Worm (Caenorhabditis elegans) whole organism, L4/young adult: Measurements from ENCODE around the gene bath-19.

Experiments used
- W03F9.2 ChIP-seq: fragments of 150-350 bp; optimal IDR thresholded peaks from 2 replicates; lab custom pipeline; 2014; ENCODE audit warnings: missing biosample characterization, missing genetic modification characterization
- dao-5 ChIP-seq: sonication (generic microtip); optimal IDR thresholded peaks from 2 replicates; lab custom pipeline; 2016; ENCODE audit warnings: missing genotype, missing genetic modification characterization, moderate library complexity, missing compliant biosample characterization
- him-1 ChIP-seq: sonication (generic microtip); optimal IDR thresholded peaks from 2 replicates; lab custom pipeline; 2016; ENCODE audit warnings: missing genotype, missing genetic modification reagents, missing genetic modification characterization, missing compliant biosample characterization

bath-19 gene

ce11 chrII:1996237-1996636 lies 43.0 kb downstream of the bath-19 start, which contains the start of gene math-20:
Gene math-20, plus strand, starts transcription at chrII:1996537.
- TF ChIP-seq dao-5 (tag; lab: Kevin White, UChicago) (no peak), W03F9.2 (no peak), him-1 (tag; lab: Kevin White, UChicago) (no peak)

- TF ChIP-seq W03F9.2 (no peak), dao-5 (tag; lab: Kevin White, UChicago) (no peak), him-1 (tag; lab: Kevin White, UChicago) (no peak)
Measured at ce11 chrII:1995744-1996143, 43.4 kb downstream of the bath-19 start.

ce11 chrII:1993738-1994137 lies 45.5 kb downstream of the bath-19 start, which contains the start of gene math-21:
Gene math-21, plus strand, starts transcription at chrII:1994038.
- TF ChIP-seq W03F9.2 (no peak), dao-5 (tag; lab: Kevin White, UChicago) (no peak), him-1 (tag; lab: Kevin White, UChicago) (no peak)

ce11 chrII:1989010-1989409 lies 50.2 kb downstream of the bath-19 start, which contains the start of gene math-44:
Gene math-44, plus strand, starts transcription at chrII:1989310.
- no peak for TF ChIP-seq him-1 (tag; lab: Kevin White, UChicago)
- TF ChIP-seq dao-5 (tag; lab: Kevin White, UChicago) = no peak
- no peak for TF ChIP-seq W03F9.2

ce11 chrII:1986979-1987378 lies 52.2 kb downstream of the bath-19 start, which contains the start of gene Y16E11A.4:
Gene Y16E11A.4, plus strand, starts transcription at chrII:1987279.
- no peak for TF ChIP-seq W03F9.2
- no peak for TF ChIP-seq dao-5 (tag; lab: Kevin White, UChicago)
- TF ChIP-seq him-1 (tag; lab: Kevin White, UChicago) = no peak
